Fruit fly (Drosophila melanogaster) whole organism, prepupa: ENCODE measurements around the gene nyo.

Experiments used
- CG10631 ChIP-seq: fragments of 200-800 bp; sonication (Bioruptor generic); optimal IDR thresholded peaks from 2 replicates; lab custom pipeline; 2016; ENCODE audit warnings: missing biosample characterization, missing genetic modification characterization
- CG10669 ChIP-seq: fragments of 200-800 bp; sonication (Bioruptor generic); optimal IDR thresholded peaks from 3 replicates; lab custom pipeline; 2018; ENCODE audit warnings: missing biosample characterization, mild to moderate bottlenecking, missing genetic modification characterization, moderate library complexity
- Sox15 ChIP-seq: fragments of 200-800 bp; sonication (Bioruptor generic); optimal IDR thresholded peaks from 3 replicates; lab custom pipeline; 2016; ENCODE audit warnings: missing biosample characterization, missing genetic modification characterization
- cyc ChIP-seq: fragments of 200-800 bp; sonication (Bioruptor generic); optimal IDR thresholded peaks from 3 replicates; lab custom pipeline; 2016; ENCODE audit warnings: missing biosample characterization, missing genetic modification characterization

DNA sequence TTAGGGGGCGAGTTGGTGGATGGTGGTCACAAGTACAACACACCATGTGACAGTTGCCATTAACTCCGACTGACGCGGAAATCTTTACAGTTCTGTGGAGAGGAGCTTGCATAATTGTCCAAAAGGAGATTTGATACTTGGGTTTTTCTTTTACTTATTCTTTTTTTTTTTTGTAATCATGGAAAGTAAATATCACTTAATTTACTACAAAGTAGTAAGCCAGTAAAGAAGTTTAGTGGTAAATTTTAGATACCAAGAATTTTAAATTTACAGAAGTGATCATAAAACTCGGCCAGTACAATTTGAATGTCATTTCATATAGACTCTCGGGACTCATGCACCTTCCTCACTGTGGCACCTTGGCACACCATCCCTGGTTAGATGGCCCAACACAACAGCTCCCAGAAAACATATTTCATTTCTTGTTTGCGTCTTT is 37.6 kb upstream of the nyo start:
- peak; percentile 73 for TF ChIP-seq CG10631 (GFP tag; lab: Kevin White, UChicago)
- peak; percentile 11 for TF ChIP-seq CG10669
- peak; percentile 41 for TF ChIP-seq Sox15 (GFP tag; lab: Kevin White, UChicago)
- peak; percentile 66 for TF ChIP-seq cyc (GFP tag; lab: Kevin White, UChicago)
